Worm (Caenorhabditis elegans) whole organism, L2 larva: Measurements from ENCODE around the gene cyp-33C6.

ENCODE experiments used
- ama-1 ChIP-seq: fragments of 150-350 bp; optimal IDR thresholded peaks from 2 replicates; lab custom pipeline; 2018; ENCODE audit warnings: inconsistent platforms
- egl-27 ChIP-seq: sonication (generic microtip); optimal IDR thresholded peaks from 3 replicates; lab custom pipeline; 2017; ENCODE audit warnings: missing biosample characterization, missing genetic modification reagents, missing genetic modification characterization
- elt-1 ChIP-seq: fragments of 150-350 bp; optimal IDR thresholded peaks from 2 replicates; lab custom pipeline; 2014; ENCODE audit warnings: missing biosample characterization, missing genetic modification characterization
- elt-3 ChIP-seq: sonication (generic microtip); optimal IDR thresholded peaks from 2 replicates; lab custom pipeline; 2017; ENCODE audit warnings: missing biosample characterization, missing genetic modification characterization
- lin-13 ChIP-seq: fragments of 150-350 bp; optimal IDR thresholded peaks from 2 replicates; lab custom pipeline; 2014; ENCODE audit warnings: missing biosample characterization, missing genetic modification reagents, missing genetic modification characterization
- snpc-4 ChIP-seq: fragments of 150-350 bp; optimal IDR thresholded peaks from 2 replicates; lab custom pipeline; 2014; ENCODE audit warnings: missing biosample characterization, missing genetic modification characterization
- ztf-11 ChIP-seq: sonication (generic microtip); optimal IDR thresholded peaks from 2 replicates; lab custom pipeline; 2017; ENCODE audit warnings: missing biosample characterization, missing genetic modification characterization
- ztf-4 ChIP-seq: fragments of 150-350 bp; optimal IDR thresholded peaks from 2 replicates; lab custom pipeline; 2014; ENCODE audit warnings: missing biosample characterization, missing genetic modification characterization

- TF ChIP-seq elt-1 (tag; lab: Kevin White, UChicago): no peak
- TF ChIP-seq egl-27 (tag; lab: Kevin White, UChicago): no peak
- no peak for TF ChIP-seq snpc-4 (tag; lab: Kevin White, UChicago)
- no peak for TF ChIP-seq ztf-11 (tag; lab: Kevin White, UChicago)
- no peak for TF ChIP-seq ztf-4 (tag; lab: Kevin White, UChicago)
- TF ChIP-seq elt-3 (tag; lab: Kevin White, UChicago): no peak
- TF ChIP-seq ama-1 (lab: Kevin White, UChicago): no peak
- no peak for TF ChIP-seq lin-13 (GFP tag; lab: Kevin White, UChicago)
These were observed 13.4 kb downstream of the cyp-33C6 start, which contains the start of gene cyp-33C4 for ce11 chrV:2235848-2236247.
